Worm (Caenorhabditis elegans): Measurements from ENCODE around the gene Y6D1A.1.

Y6D1A.1 gene

ce11 chrII:11835208-11835607 lies 11.8 kb upstream of the Y6D1A.1 start, which contains the start of gene T27D12.6:
Gene T27D12.6 (plus strand): TSS chrII:11835508.
- TF ChIP-seq nhr-41 (GFP tag; IDR thresholded peaks at IDR 0.05) (no peak), egl-27 (tag; optimal IDR thresholded peaks at IDR 0.05) (no peak), daf-19 (GFP tag; conservative IDR thresholded peaks at IDR 0.05) (no peak), zip-2 (tag; optimal IDR thresholded peaks at IDR 0.05) (no peak), zip-11 (GFP tag; IDR thresholded peaks at IDR 0.05) (no peak), saeg-2 (GFP tag; IDR thresholded peaks at IDR 0.05) (no peak), madf-9 (GFP tag; conservative IDR thresholded peaks at IDR 0.05) (no peak), T26A8.4 (GFP tag; IDR thresholded peaks at IDR 0.05) (no peak), snpc-1.2 (GFP tag; IDR thresholded peaks at IDR 0.05) (no peak), T20F7.1 (GFP tag; optimal IDR thresholded peaks at IDR 0.05) (no peak), aly-2 (tag; optimal IDR thresholded peaks at IDR 0.05) (no peak), fos-1 (tag; optimal IDR thresholded peaks at IDR 0.05) (no peak), zag-1 (tag; optimal IDR thresholded peaks at IDR 0.05) (no peak), pqm-1 (tag; optimal IDR thresholded peaks at IDR 0.05) (no peak), dpl-1 (GFP tag; optimal IDR thresholded peaks at IDR 0.05) (no peak), ama-1 (optimal IDR thresholded peaks at IDR 0.05) (no peak), daf-16 (GFP tag; optimal IDR thresholded peaks at IDR 0.05) (no peak), daf-16 (tag; optimal IDR thresholded peaks at IDR 0.05) (no peak)

DNA sequence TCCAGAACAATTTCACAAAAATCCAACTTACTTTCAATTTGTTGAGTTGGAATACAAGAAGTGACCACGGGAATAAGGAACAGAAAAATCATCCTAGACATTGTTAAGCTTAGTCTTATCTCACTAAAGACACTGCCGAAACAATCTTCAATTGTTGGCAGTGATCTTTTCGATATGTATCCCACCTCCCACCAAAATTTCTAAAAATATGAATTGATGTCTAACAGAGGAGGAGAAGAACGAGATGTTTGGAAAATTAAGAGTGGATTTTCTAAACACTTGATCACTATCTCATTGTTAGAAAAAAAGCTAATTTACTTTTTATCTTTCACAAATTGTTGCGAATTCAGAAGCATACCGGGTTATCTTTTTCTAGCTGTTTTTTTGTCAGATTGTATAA lies 9.1 kb upstream of the Y6D1A.1 start, which contains the start of gene clec-144:
TSS of gene clec-144 (minus strand) at position 101 of the 400 bp plus-strand sequence.
- TF ChIP-seq unc-62 (GFP tag; optimal IDR thresholded peaks at IDR 0.05 in 1 of 2) (peak in 1 of 2 experiments; percentile 37), unc-62 (tag; optimal IDR thresholded peaks at IDR 0.05) (no peak), snpc-4 (tag; optimal IDR thresholded peaks at IDR 0.05) (no peak)

DNA sequence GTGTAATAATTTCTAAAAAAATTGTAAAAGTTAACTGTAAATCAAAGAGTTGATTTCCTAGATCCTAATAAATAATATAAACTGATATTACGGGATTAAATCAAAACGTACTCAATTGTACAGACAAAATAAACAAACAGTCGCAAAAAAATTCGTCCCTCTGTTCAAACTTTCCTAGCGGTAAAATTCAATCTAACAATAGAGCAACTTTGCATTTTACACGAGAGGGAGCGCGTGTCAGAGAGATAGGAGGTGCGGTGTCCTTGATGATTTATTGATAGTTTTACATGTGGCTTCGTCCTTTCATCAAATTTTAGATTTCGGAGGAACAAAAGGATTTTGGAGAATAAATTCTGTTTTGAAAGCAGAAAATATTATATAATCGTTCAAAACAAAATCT lies 7.2 kb upstream of the Y6D1A.1 start:
- TF ChIP-seq ama-1 (optimal IDR thresholded peaks at IDR 0.05) (no peak), daf-19 (GFP tag; conservative IDR thresholded peaks at IDR 0.05) (no peak), tag-97 (GFP tag; IDR thresholded peaks at IDR 0.05) (no peak), dmd-9 (GFP tag; IDR thresholded peaks at IDR 0.05) (no peak), attf-4 (tag; optimal IDR thresholded peaks at IDR 0.05) (no peak), F10B5.3 (tag; optimal IDR thresholded peaks at IDR 0.05) (no peak), dmd-8 (GFP tag; IDR thresholded peaks at IDR 0.05) (no peak), nhr-28 (tag; optimal IDR thresholded peaks at IDR 0.05) (peak; percentile 46), lin-1 (GFP tag; IDR thresholded peaks at IDR 0.05) (no peak), hlh-11 (tag; optimal IDR thresholded peaks at IDR 0.05) (peak; percentile 18), vab-7 (GFP tag; IDR thresholded peaks at IDR 0.05) (no peak), nhr-102 (tag; optimal IDR thresholded peaks at IDR 0.05) (no peak), hif-1 (tag; optimal IDR thresholded peaks at IDR 0.05) (no peak), nhr-6 (tag; optimal IDR thresholded peaks at IDR 0.05) (peak; percentile 35), T26A8.4 (GFP tag; IDR thresholded peaks at IDR 0.05) (no peak), sdz-12 (GFP tag; optimal IDR thresholded peaks at IDR 0.05) (no peak), lsy-2 (tag; optimal IDR thresholded peaks at IDR 0.05) (peak in 1 of 2 experiments; percentile 60), ceh-62 (tag; optimal IDR thresholded peaks at IDR 0.05) (no peak), php-3 (GFP tag; IDR thresholded peaks at IDR 0.05) (no peak), T20F7.1 (GFP tag; optimal IDR thresholded peaks at IDR 0.05) (no peak), ceh-32 (tag; optimal IDR thresholded peaks at IDR 0.05; ENCODE audit: poor library complexity) (no peak), fkh-10 (GFP tag; optimal IDR thresholded peaks at IDR 0.05) (no peak), mdt-29 (GFP tag; IDR thresholded peaks at IDR 0.05) (no peak), nhr-48 (tag; optimal IDR thresholded peaks at IDR 0.05) (no peak), gei-8 (GFP tag; optimal IDR thresholded peaks at IDR 0.05) (no peak), saeg-2 (GFP tag; IDR thresholded peaks at IDR 0.05) (no peak), mdl-1 (tag; optimal IDR thresholded peaks at IDR 0.05) (peak in 1 of 2 experiments; percentile 60), spr-3 (GFP tag; optimal IDR thresholded peaks at IDR 0.05) (no peak), daf-12 (tag; optimal IDR thresholded peaks at IDR 0.05) (no peak), ztf-7 (tag; optimal IDR thresholded peaks at IDR 0.05) (no peak), mep-1 (tag; optimal IDR thresholded peaks at IDR 0.05) (no peak), zag-1 (tag; optimal IDR thresholded peaks at IDR 0.05) (no peak), spr-1 (tag; optimal IDR thresholded peaks at IDR 0.05) (no peak), unc-39 (tag; optimal IDR thresholded peaks at IDR 0.05) (no peak), snpc-4 (tag; optimal IDR thresholded peaks at IDR 0.05) (no peak), mes-2 (tag; optimal IDR thresholded peaks at IDR 0.05; ENCODE audit: poor library complexity, severe bottlenecking) (peak; percentile 63)
